Worm (Caenorhabditis elegans): ENCODE data around the gene T28A11.2.

DNA sequence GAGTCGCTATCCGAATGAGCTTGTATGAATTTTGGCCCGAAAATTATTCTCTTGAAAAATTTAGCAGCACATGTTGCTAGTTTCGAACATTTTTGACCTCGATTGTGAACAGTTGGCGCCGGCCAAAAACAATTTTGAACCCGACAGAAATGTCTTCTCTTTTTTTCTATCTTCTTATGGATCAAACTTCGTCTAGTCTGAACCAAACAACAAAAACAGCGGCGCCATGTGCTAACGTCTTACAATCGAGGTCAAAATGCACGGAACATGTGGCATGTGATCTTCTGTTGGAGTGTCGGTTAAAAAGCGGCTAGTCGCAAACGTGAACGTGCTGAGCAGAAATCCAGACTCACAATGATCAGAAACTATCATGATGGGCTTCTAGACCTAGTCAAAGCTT lies 4.0 kb upstream of the T28A11.2 start:
- TF ChIP-seq php-3 (GFP tag; IDR thresholded peaks at IDR 0.05): no peak
- peak; percentile 15 for TF ChIP-seq nhr-11 (tag; optimal IDR thresholded peaks at IDR 0.05)
- TF ChIP-seq daf-12 (tag; optimal IDR thresholded peaks at IDR 0.05): no peak
- TF ChIP-seq snpc-4 (tag; optimal IDR thresholded peaks at IDR 0.05): no peak
- TF ChIP-seq mdl-1 (tag; optimal IDR thresholded peaks at IDR 0.05): no peak
- no peak for TF ChIP-seq pha-4 (GFP tag; IDR thresholded peaks at IDR 0.05)
- TF ChIP-seq pha-4 (tag; optimal IDR thresholded peaks at IDR 0.05): no peak
- no peak for TF ChIP-seq lin-39 (tag; optimal IDR thresholded peaks at IDR 0.05)
- TF ChIP-seq ama-1 (optimal IDR thresholded peaks at IDR 0.05): no peak

Measured in whole organism, L4 larva.